Worm (Caenorhabditis elegans) whole organism, midembryonic: Measurements from ENCODE around the gene sre-20.

Experiments
- T22C8.4 ChIP-seq: fragments of 200-800 bp; sonication (Bioruptor generic); IDR thresholded peaks from 2 replicates; pipeline ENCODE4 v1.3.6; 2022; ENCODE audit warnings: missing genetic modification characterization, missing compliant biosample characterization
- cog-1 ChIP-seq: sonication (generic microtip); optimal IDR thresholded peaks from 2 replicates; lab custom pipeline; 2016; ENCODE audit warnings: missing genetic modification characterization, missing compliant biosample characterization
- flt-1 ChIP-seq: fragments of 200-800 bp; sonication (Bioruptor generic); IDR thresholded peaks from 2 replicates; pipeline ENCODE4 v1.3.6; 2022; ENCODE audit warnings: missing genetic modification characterization, missing compliant biosample characterization
- klf-2 ChIP-seq: fragments of 200-800 bp; sonication (Bioruptor generic); conservative IDR thresholded peaks from 2 replicates; pipeline ENCODE4 v1.3.6; 2022; ENCODE audit warnings: missing genetic modification reagents, missing genetic modification characterization, missing compliant biosample characterization
- med-1 ChIP-seq: sonication (generic microtip); optimal IDR thresholded peaks from 2 replicates; lab custom pipeline; 2017; ENCODE audit warnings: missing genetic modification characterization, mild to moderate bottlenecking, missing compliant biosample characterization, antibody characterized with exemption, missing genetic modification reagents; ENCODE audit not compliant: insufficient read depth
- ref-1 ChIP-seq: fragments of 200-800 bp; sonication (Bioruptor generic); conservative IDR thresholded peaks from 2 replicates; pipeline ENCODE4 v1.3.6; 2022; ENCODE audit warnings: missing genetic modification reagents, missing genetic modification characterization, missing compliant biosample characterization
- tab-1 ChIP-seq: fragments of 200-800 bp; sonication (Bioruptor generic); IDR thresholded peaks from 2 replicates; pipeline ENCODE4 v1.3.6; 2022; ENCODE audit warnings: missing genetic modification characterization, missing compliant biosample characterization
- ztf-23 ChIP-seq: fragments of 200-800 bp; sonication (Bioruptor generic); IDR thresholded peaks from 2 replicates; pipeline ENCODE4 v1.3.6; 2022; ENCODE audit warnings: missing genetic modification reagents, missing genetic modification characterization, missing compliant biosample characterization
- ztf-29 ChIP-seq: fragments of 200-800 bp; sonication (Bioruptor generic); IDR thresholded peaks from 2 replicates; pipeline ENCODE4 v1.3.6; 2022; ENCODE audit warnings: missing genetic modification reagents, missing genetic modification characterization, missing compliant biosample characterization

sre-20 gene

ce11 chrV:12784861-12785260 lies at the start of gene sre-20:
TSS of gene sre-20 (minus strand) at chrV:12784961.
- TF ChIP-seq tab-1 = no peak
- no peak for TF ChIP-seq flt-1
- TF ChIP-seq klf-2 (GFP tag; lab: Robert Waterston, UW) = no peak

- TF ChIP-seq ztf-29 (no peak), med-1 (no peak), tab-1 (no peak), ztf-23 (GFP tag; lab: Robert Waterston, UW) (no peak)
These were observed 42.5 kb upstream of the sre-20 start, which contains the start of gene ugt-15 for ce11 chrV:12827219-12827618. TSS of gene ugt-15 (plus strand) at chrV:12827519.

ce11 chrV:12824777-12825176 lies 40.0 kb upstream of the sre-20 start, which contains the start of gene ugt-16:
TSS of gene ugt-16 (plus strand) at chrV:12825024.
- TF ChIP-seq cog-1 (no peak), T22C8.4 (no peak), med-1 (no peak), klf-2 (GFP tag; lab: Robert Waterston, UW) (no peak), tab-1 (no peak)

- TF ChIP-seq T22C8.4 (no peak), flt-1 (no peak), ztf-23 (GFP tag; lab: Robert Waterston, UW) (no peak), cog-1 (no peak), klf-2 (GFP tag; lab: Robert Waterston, UW) (no peak), tab-1 (no peak), med-1 (no peak), ztf-29 (no peak), ref-1 (GFP tag; lab: Robert Waterston, UW) (no peak)
These were observed 37.3 kb upstream of the sre-20 start for ce11 chrV:12822065-12822464.

- TF ChIP-seq med-1 (no peak), klf-2 (GFP tag; lab: Robert Waterston, UW) (no peak), ztf-29 (no peak), ref-1 (GFP tag; lab: Robert Waterston, UW) (no peak), flt-1 (no peak), T22C8.4 (no peak), ztf-23 (GFP tag; lab: Robert Waterston, UW) (no peak), cog-1 (no peak), tab-1 (no peak)
These were observed 35.2 kb upstream of the sre-20 start, which contains the start of the genes ZC443.4 and ugt-18 for ce11 chrV:12819792-12820453. TSS of gene ZC443.4 (minus strand) at chrV:12819886. TSS of gene ugt-18 (plus strand) at chrV:12820260.

- TF ChIP-seq ztf-29 (no peak), med-1 (no peak), tab-1 (no peak), ref-1 (GFP tag; lab: Robert Waterston, UW) (no peak), T22C8.4 (no peak), flt-1 (no peak), ztf-23 (GFP tag; lab: Robert Waterston, UW) (no peak), klf-2 (GFP tag; lab: Robert Waterston, UW) (no peak), cog-1 (no peak)
These were observed 34.4 kb upstream of the sre-20 start for ce11 chrV:12819155-12819554.

ce11 chrV:12818486-12818885 lies 33.7 kb upstream of the sre-20 start:
- TF ChIP-seq cog-1 (no peak), ztf-29 (no peak), flt-1 (no peak), tab-1 (no peak), ref-1 (GFP tag; lab: Robert Waterston, UW) (no peak), T22C8.4 (no peak), med-1 (no peak), klf-2 (GFP tag; lab: Robert Waterston, UW) (no peak), ztf-23 (GFP tag; lab: Robert Waterston, UW) (no peak)

- TF ChIP-seq klf-2 (GFP tag; lab: Robert Waterston, UW) (no peak), med-1 (no peak), cog-1 (no peak), T22C8.4 (no peak), ztf-29 (no peak), tab-1 (no peak), ref-1 (GFP tag; lab: Robert Waterston, UW) (no peak), flt-1 (no peak)
These were observed 31.9 kb upstream of the sre-20 start for ce11 chrV:12816672-12817071.

- TF ChIP-seq T22C8.4 (no peak), cog-1 (no peak), ref-1 (GFP tag; lab: Robert Waterston, UW) (no peak)
These were observed 30.6 kb upstream of the sre-20 start for ce11 chrV:12815386-12815785.

- TF ChIP-seq klf-2 (GFP tag; lab: Robert Waterston, UW) (no peak), tab-1 (0 out of 2 replicates have a peak, but pooled peaks have one; percentile 39), ztf-29 (peak; percentile 64; the same call in 1 of the 2 replicates), cog-1 (peak; percentile 71), T22C8.4 (no peak), flt-1 (0 out of 2 replicates have a peak, but pooled peaks have one; percentile 45), ref-1 (GFP tag; lab: Robert Waterston, UW) (no peak), ztf-23 (GFP tag; lab: Robert Waterston, UW) (0 out of 2 replicates have a peak, but pooled peaks have one; percentile 54), med-1 (no peak)
These were observed 29.7 kb upstream of the sre-20 start for ce11 chrV:12814481-12814882.

ce11 chrV:12814022-12814421 lies 29.3 kb upstream of the sre-20 start, which contains the start of gene ZC443.3:
TSS of gene ZC443.3 (minus strand) at chrV:12814122.
- TF ChIP-seq med-1 = no peak
- TF ChIP-seq cog-1 = no peak
- TF ChIP-seq flt-1 = no peak
- no peak for TF ChIP-seq klf-2 (GFP tag; lab: Robert Waterston, UW)
- TF ChIP-seq ztf-29 = no peak
- no peak for TF ChIP-seq ztf-23 (GFP tag; lab: Robert Waterston, UW)
- TF ChIP-seq ref-1 (GFP tag; lab: Robert Waterston, UW) = no peak
- no peak for TF ChIP-seq T22C8.4
- no peak for TF ChIP-seq tab-1
